Fruit fly (Drosophila melanogaster) whole organism, embryonic: ENCODE measurements around the gene CG34138.

Experiments
- Bgb ChIP-seq: fragments of 200-800 bp; sonication (Bioruptor generic); IDR thresholded peaks from 2 replicates; pipeline ENCODE4 v1.3.6; 2022; ENCODE audit warnings: missing biosample characterization, missing genetic modification characterization; ENCODE audit not compliant: partially characterized antibody
- Blimp-1 ChIP-seq: fragments of 200-800 bp; sonication (Bioruptor generic); optimal IDR thresholded peaks from 3 replicates; lab custom pipeline; 2018; ENCODE audit warnings: missing biosample characterization, missing genetic modification characterization, mild to moderate bottlenecking, moderate library complexity, missing genetic modification reagents
- CG1024 ChIP-seq: fragments of 200-800 bp; sonication (Bioruptor generic); IDR thresholded peaks from 2 replicates; pipeline ENCODE4 v1.3.6; 2022; ENCODE audit warnings: missing biosample characterization, missing genetic modification characterization
- CG11456 ChIP-seq: fragments of 200-800 bp; sonication (Bioruptor generic); IDR thresholded peaks from 3 replicates; pipeline ENCODE4 v1.3.6; 2022; ENCODE audit warnings: missing biosample characterization, missing genetic modification characterization
- CG12155 ChIP-seq: fragments of 200-800 bp; sonication (Bioruptor generic); optimal IDR thresholded peaks from 3 replicates; lab custom pipeline; 2016; ENCODE audit warnings: missing biosample characterization, missing genetic modification characterization
- CG13624 ChIP-seq: fragments of 200-800 bp; sonication (Bioruptor generic); optimal IDR thresholded peaks from 2 replicates; lab custom pipeline; 2016; ENCODE audit warnings: missing biosample characterization, missing genetic modification characterization
- CG1603 ChIP-seq: fragments of 200-800 bp; sonication (Bioruptor generic); optimal IDR thresholded peaks from 2 replicates; lab custom pipeline; 2019; ENCODE audit warnings: missing biosample characterization, mild to moderate bottlenecking, missing genetic modification characterization, moderate library complexity
- CG1832 ChIP-seq: fragments of 200-800 bp; sonication (Bioruptor generic); optimal IDR thresholded peaks from 2 replicates; lab custom pipeline; 2017; ENCODE audit warnings: missing biosample characterization, mild to moderate bottlenecking, missing genetic modification characterization, inconsistent platforms
- CG32532 ChIP-seq: fragments of 200-800 bp; sonication (Bioruptor generic); IDR thresholded peaks from 2 replicates; pipeline ENCODE4 v1.3.6; 2022; ENCODE audit warnings: missing biosample characterization, missing genetic modification characterization
- CG33557 ChIP-seq: fragments of 200-800 bp; sonication (Bioruptor generic); optimal IDR thresholded peaks from 2 replicates; lab custom pipeline; 2019; ENCODE audit warnings: missing biosample characterization, mild to moderate bottlenecking, missing genetic modification characterization, moderate library complexity
- CG3726 ChIP-seq: fragments of 200-800 bp; sonication (Bioruptor generic); IDR thresholded peaks from 3 replicates; pipeline ENCODE4, ENCODE4 v1.3.6; 2022; ENCODE audit warnings: missing biosample characterization, missing genetic modification characterization
- CG6854 ChIP-seq: fragments of 200-800 bp; sonication (Bioruptor generic); optimal IDR thresholded peaks from 3 replicates; lab custom pipeline; 2017; ENCODE audit warnings: missing biosample characterization, mild to moderate bottlenecking, missing genetic modification characterization
- CG7357 ChIP-seq: fragments of 200-800 bp; sonication (Bioruptor generic); IDR thresholded peaks from 3 replicates; pipeline ENCODE4 v1.3.6; 2022; ENCODE audit warnings: missing biosample characterization, missing genetic modification characterization
- CG7745 ChIP-seq: fragments of 200-800 bp; sonication (Bioruptor generic); optimal IDR thresholded peaks from 2 replicates; lab custom pipeline; 2018; ENCODE audit warnings: missing biosample characterization, mild to moderate bottlenecking, missing genetic modification characterization, moderate library complexity
- CG7928 ChIP-seq: fragments of 200-800 bp; sonication (Bioruptor generic); optimal IDR thresholded peaks from 2 replicates; lab custom pipeline; 2017; ENCODE audit warnings: missing biosample characterization, mild to moderate bottlenecking, missing genetic modification characterization
- CG7987 ChIP-seq: fragments of 200-800 bp; sonication (Bioruptor generic); optimal IDR thresholded peaks from 2 replicates; lab custom pipeline; 2018; ENCODE audit warnings: missing biosample characterization, mild to moderate bottlenecking, missing genetic modification characterization, moderate library complexity
- CG8478 ChIP-seq: fragments of >200 bp; optimal IDR thresholded peaks from 2 replicates; lab custom pipeline; 2018
- CG9932 ChIP-seq: fragments of 200-800 bp; sonication (Bioruptor generic); IDR thresholded peaks from 2 replicates; pipeline ENCODE4 v1.3.6; 2022; ENCODE audit warnings: missing biosample characterization, missing genetic modification characterization
- Camta ChIP-seq: fragments of 200-800 bp; sonication (Bioruptor generic); optimal IDR thresholded peaks from 2 replicates; lab custom pipeline; 2016; ENCODE audit warnings: missing biosample characterization, missing genetic modification characterization
- H15 ChIP-seq: fragments of 200-800 bp; sonication (Bioruptor generic); IDR thresholded peaks from 3 replicates; pipeline ENCODE4 v1.3.6; 2022; ENCODE audit warnings: missing biosample characterization, missing genetic modification characterization
- HLH3B ChIP-seq: fragments of 200-800 bp; sonication (Bioruptor generic); IDR thresholded peaks from 2 replicates; pipeline ENCODE4 v1.3.6; 2022; ENCODE audit warnings: missing biosample characterization, missing genetic modification characterization
- HLH4C ChIP-seq: fragments of 200-800 bp; sonication (Bioruptor generic); IDR thresholded peaks from 3 replicates; pipeline ENCODE4 v1.3.6; 2022; ENCODE audit warnings: missing biosample characterization, missing genetic modification characterization; ENCODE audit not compliant: partially characterized antibody
- Hmr ChIP-seq: fragments of 200-800 bp; sonication (Bioruptor generic); optimal IDR thresholded peaks from 3 replicates; lab custom pipeline; 2017; ENCODE audit warnings: mild to moderate bottlenecking, missing biosample characterization, missing genetic modification reagents, missing genetic modification characterization
- Hr3 ChIP-seq: fragments of 200-800 bp; sonication (Bioruptor generic); optimal IDR thresholded peaks from 3 replicates; lab custom pipeline; 2016; ENCODE audit warnings: missing biosample characterization, missing genetic modification characterization
- Hr78 ChIP-seq, 2 experiments: fragments of 200-800 bp in 1 of 2; fragments of >200 bp in 1 of 2; sonication (Bioruptor generic) in 1 of 2; optimal IDR thresholded peaks; 2 replicates each; lab custom pipeline; 2017 to 2019; ENCODE audit warnings: missing biosample characterization in 2 of 2, missing genetic modification characterization in 2 of 2, mild to moderate bottlenecking in 1 of 2, moderate library complexity in 1 of 2
- Mrtf ChIP-seq: fragments of 200-800 bp; sonication (Bioruptor generic); IDR thresholded peaks from 3 replicates; pipeline ENCODE4 v1.3.6; 2022; ENCODE audit warnings: missing biosample characterization, missing genetic modification characterization
- NK7.1 ChIP-seq: fragments of 200-800 bp; sonication (Bioruptor generic); optimal IDR thresholded peaks from 3 replicates; lab custom pipeline; 2016; ENCODE audit warnings: missing biosample characterization, missing genetic modification characterization
- Oaz ChIP-seq: fragments of 200-800 bp; sonication (Bioruptor generic); IDR thresholded peaks from 2 replicates; pipeline ENCODE4 v1.3.6; 2022; ENCODE audit warnings: missing biosample characterization, missing genetic modification characterization
- Sox102F ChIP-seq: fragments of 200-800 bp; sonication (Bioruptor generic); optimal IDR thresholded peaks from 2 replicates; lab custom pipeline; 2018; ENCODE audit warnings: missing biosample characterization, mild to moderate bottlenecking, missing genetic modification characterization, moderate library complexity
- ab ChIP-seq: fragments of 200-800 bp; sonication (Bioruptor generic); optimal IDR thresholded peaks from 2 replicates; lab custom pipeline; 2016; ENCODE audit warnings: missing biosample characterization, missing genetic modification characterization
- ap ChIP-seq: fragments of 200-800 bp; sonication (Bioruptor generic); IDR thresholded peaks from 2 replicates; pipeline ENCODE4 v1.3.6; 2022; ENCODE audit warnings: missing biosample characterization, missing genetic modification characterization
- ara ChIP-seq: fragments of 200-800 bp; sonication (Bioruptor generic); IDR thresholded peaks from 2 replicates; pipeline ENCODE4 v1.3.6; 2022; ENCODE audit warnings: missing biosample characterization, missing genetic modification characterization
- bowl ChIP-seq: fragments of 200-800 bp; sonication (Bioruptor generic); IDR thresholded peaks from 2 replicates; pipeline ENCODE4 v1.3.6; 2022; ENCODE audit warnings: missing biosample characterization, missing genetic modification characterization
- dan ChIP-seq: fragments of 200-800 bp; sonication (Bioruptor generic); IDR thresholded peaks from 2 replicates; pipeline ENCODE4 v1.3.6; 2022; ENCODE audit warnings: missing biosample characterization, missing genetic modification characterization
- danr ChIP-seq: fragments of 200-800 bp; sonication (Bioruptor generic); IDR thresholded peaks from 2 replicates; pipeline ENCODE4 v1.3.6; 2022; ENCODE audit warnings: missing biosample characterization, missing genetic modification characterization
- dysf ChIP-seq: fragments of 200-800 bp; sonication (Bioruptor generic); IDR thresholded peaks from 3 replicates; pipeline ENCODE4 v1.3.6; 2022; ENCODE audit warnings: missing biosample characterization, missing genetic modification characterization
- ewg ChIP-seq: fragments of 200-800 bp; sonication (Bioruptor generic); optimal IDR thresholded peaks from 3 replicates; lab custom pipeline; 2017; ENCODE audit warnings: mild to moderate bottlenecking, missing biosample characterization, missing genetic modification reagents, missing genetic modification characterization
- hkb ChIP-seq, 2 experiments: fragments of 200-800 bp in 1 of 2; fragments of >200 bp in 1 of 2; sonication (Bioruptor generic) in 1 of 2; IDR thresholded peaks in 1 of 2; optimal IDR thresholded peaks in 1 of 2; 2 replicates each; pipeline versions ENCODE4 v1.3.6 to Lab custom; 2017 to 2022; ENCODE audit warnings: missing biosample characterization in 1 of 2, missing genetic modification characterization in 1 of 2
- kni ChIP-seq: fragments of 200-800 bp; sonication (Bioruptor generic); optimal IDR thresholded peaks from 3 replicates; lab custom pipeline; 2017; ENCODE audit warnings: mild to moderate bottlenecking, missing biosample characterization, missing genetic modification reagents, missing genetic modification characterization
- lbe ChIP-seq: fragments of 200-800 bp; sonication (Bioruptor generic); optimal IDR thresholded peaks from 2 replicates; lab custom pipeline; 2016; ENCODE audit warnings: missing biosample characterization, mild to moderate bottlenecking, missing genetic modification characterization
- luna ChIP-seq: fragments of 200-800 bp; sonication (Bioruptor generic); optimal IDR thresholded peaks from 2 replicates; lab custom pipeline; 2016; ENCODE audit warnings: missing biosample characterization, missing genetic modification characterization
- nmo ChIP-seq: fragments of 200-800 bp; sonication (Bioruptor generic); optimal IDR thresholded peaks from 2 replicates; lab custom pipeline; 2018; ENCODE audit warnings: missing biosample characterization, mild to moderate bottlenecking, missing genetic modification characterization, moderate library complexity
- pan ChIP-seq, 4 experiments: fragments of >200 bp in 3 of 4; fragments of 200-800 bp in 1 of 4; sonication (Bioruptor generic) in 1 of 4; optimal IDR thresholded peaks in 3 of 4; IDR thresholded peaks in 1 of 4; 2 replicates each; pipeline versions ENCODE4 v1.3.6 to Lab custom; 2017 to 2022; ENCODE audit warnings: missing biosample characterization in 2 of 4, missing genetic modification characterization in 2 of 4, mixed read lengths in 1 of 4
- pb ChIP-seq: fragments of 200-800 bp; sonication (Bioruptor generic); optimal IDR thresholded peaks from 3 replicates; lab custom pipeline; 2016; ENCODE audit warnings: missing biosample characterization, missing genetic modification characterization
- prd ChIP-seq, 3 experiments: fragments of >200 bp in 2 of 3; fragments of 200-800 bp in 1 of 3; sonication (Bioruptor generic) in 1 of 3; optimal IDR thresholded peaks in 2 of 3; IDR thresholded peaks in 1 of 3; 2 replicates in 2 of 3; 3 replicates in 1 of 3; pipeline versions ENCODE4 v1.3.6 to Lab custom; 2017 to 2022; ENCODE audit warnings: missing biosample characterization in 1 of 3, missing genetic modification characterization in 1 of 3
- pros ChIP-seq: fragments of 200-800 bp; sonication (Bioruptor generic); optimal IDR thresholded peaks from 3 replicates; lab custom pipeline; 2019; ENCODE audit warnings: missing biosample characterization, mild to moderate bottlenecking, missing genetic modification characterization, moderate library complexity
- sd ChIP-seq: fragments of 200-800 bp; sonication (Bioruptor generic); optimal IDR thresholded peaks from 3 replicates; lab custom pipeline; 2018; ENCODE audit warnings: missing biosample characterization, mild to moderate bottlenecking, missing genetic modification characterization, moderate library complexity
- sens-2 ChIP-seq: fragments of 200-800 bp; sonication (Bioruptor generic); IDR thresholded peaks from 2 replicates; pipeline ENCODE4 v1.3.6; 2022; ENCODE audit warnings: missing biosample characterization, missing genetic modification characterization
- sim ChIP-seq: fragments of 200-800 bp; sonication (Bioruptor generic); IDR thresholded peaks from 2 replicates; pipeline ENCODE4 v1.3.6; 2022; ENCODE audit warnings: missing biosample characterization, missing genetic modification characterization
- sob ChIP-seq: fragments of 200-800 bp; sonication (Bioruptor generic); IDR thresholded peaks from 2 replicates; pipeline ENCODE4 v1.3.6; 2022; ENCODE audit warnings: missing biosample characterization, missing genetic modification characterization
- vfl ChIP-seq: fragments of 200-800 bp; sonication (Bioruptor generic); optimal IDR thresholded peaks from 2 replicates; lab custom pipeline; 2016; ENCODE audit warnings: missing biosample characterization, missing genetic modification characterization

CG34138 gene

DNA sequence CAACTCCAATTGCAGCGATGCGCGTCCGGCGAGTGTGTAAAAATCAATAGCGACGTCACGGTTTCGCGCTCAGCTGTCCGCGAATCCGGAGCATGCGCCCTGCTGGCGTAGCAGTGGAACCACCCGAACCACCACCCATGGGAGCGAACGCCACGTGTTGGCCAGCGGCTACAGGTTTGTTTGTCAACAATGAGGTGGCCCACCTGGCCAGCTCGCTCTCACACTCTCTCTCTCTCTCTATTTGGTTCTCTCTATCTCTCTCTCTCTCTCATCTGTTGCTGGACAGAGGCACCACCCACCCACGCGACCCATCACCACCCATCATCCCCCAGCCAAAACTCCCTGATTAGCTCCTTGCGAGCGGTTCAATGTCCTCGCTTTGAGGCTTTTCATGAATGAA, 21.7 kb downstream of the CG34138 start:
- TF ChIP-seq pros (no peak), dysf (GFP tag; lab: Robert Waterston, UW) (no peak), Oaz (GFP tag; lab: Robert Waterston, UW) (no peak), Bgb (GFP tag; lab: Robert Waterston, UW) (peak; percentile 11; the same call in 1 of the 2 replicates), sens-2 (no peak), ara (no peak), CG7745 (tag; lab: Kevin White, UChicago) (no peak), lbe (GFP tag; lab: Kevin White, UChicago) (no peak), luna (GFP tag; lab: Kevin White, UChicago) (no peak), HLH3B (GFP tag; lab: Robert Waterston, UW) (no peak), pan (optimal IDR thresholded peaks at IDR 0.05; lab: Kevin White, UChicago) (no peak), pan (GFP tag; optimal IDR thresholded peaks at IDR 0.05 in 1 of 2, IDR thresholded peaks at IDR 0.05 in 1 of 2) (no peak), vfl (GFP tag; lab: Kevin White, UChicago) (no peak), Hr3 (GFP tag; lab: Kevin White, UChicago) (no peak), Camta (no peak), Sox102F (GFP tag; lab: Kevin White, UChicago) (no peak), CG12155 (GFP tag; lab: Kevin White, UChicago) (no peak), nmo (GFP tag; lab: Kevin White, UChicago) (no peak), sob (no peak), CG8478 (lab: Kevin White, UChicago) (peak; percentile 56), CG7987 (GFP tag; lab: Kevin White, UChicago) (no peak), prd (optimal IDR thresholded peaks at IDR 0.05; lab: Kevin White, UChicago) (no peak), prd (GFP tag; IDR thresholded peaks at IDR 0.05; lab: Robert Waterston, UW) (no peak), H15 (GFP tag; lab: Robert Waterston, UW) (no peak), CG7357 (GFP tag; lab: Robert Waterston, UW) (no peak), HLH4C (GFP tag; lab: Robert Waterston, UW) (no peak), bowl (GFP tag; lab: Robert Waterston, UW) (no peak), CG6854 (GFP tag; lab: Kevin White, UChicago) (no peak), CG7928 (GFP tag; lab: Kevin White, UChicago) (no peak), sd (tag; lab: Kevin White, UChicago) (no peak), CG9932 (GFP tag; lab: Robert Waterston, UW) (no peak), CG11456 (GFP tag; lab: Robert Waterston, UW) (no peak), danr (GFP tag; lab: Robert Waterston, UW) (no peak), CG32532 (GFP tag; lab: Robert Waterston, UW) (no peak), sim (GFP tag; lab: Robert Waterston, UW) (no peak), ewg (GFP tag; lab: Kevin White, UChicago) (peak; percentile 95), Hr78 (GFP tag; optimal IDR thresholded peaks at IDR 0.05; lab: Kevin White, UChicago) (no peak), CG3726 (GFP tag; lab: Robert Waterston, UW) (no peak), Hmr (GFP tag; lab: Kevin White, UChicago) (no peak), Mrtf (no peak), ab (GFP tag; lab: Kevin White, UChicago) (no peak), kni (no peak), Blimp-1 (GFP tag; lab: Kevin White, UChicago) (no peak), NK7.1 (no peak), dan (GFP tag; lab: Robert Waterston, UW) (no peak), CG1603 (no peak), CG13624 (GFP tag; lab: Kevin White, UChicago) (no peak), CG1832 (GFP tag; lab: Kevin White, UChicago) (peak; percentile 46), pb (GFP tag; lab: Kevin White, UChicago) (no peak), CG33557 (no peak), CG1024 (GFP tag; lab: Robert Waterston, UW) (no peak), ap (GFP tag; lab: Robert Waterston, UW) (no peak), hkb (optimal IDR thresholded peaks at IDR 0.05; lab: Kevin White, UChicago) (no peak), hkb (GFP tag; IDR thresholded peaks at IDR 0.05; lab: Robert Waterston, UW) (no peak)
